Worm (Caenorhabditis elegans) whole organism, midembryonic: ENCODE data around the gene hot-3.

Source experiments
- T22C8.4 ChIP-seq: fragments of 200-800 bp; sonication (Bioruptor generic); IDR thresholded peaks from 2 replicates; pipeline ENCODE4 v1.3.6; 2022; ENCODE audit warnings: missing genetic modification characterization, missing compliant biosample characterization
- cog-1 ChIP-seq: sonication (generic microtip); optimal IDR thresholded peaks from 2 replicates; lab custom pipeline; 2016; ENCODE audit warnings: missing genetic modification characterization, missing compliant biosample characterization
- flt-1 ChIP-seq: fragments of 200-800 bp; sonication (Bioruptor generic); IDR thresholded peaks from 2 replicates; pipeline ENCODE4 v1.3.6; 2022; ENCODE audit warnings: missing genetic modification characterization, missing compliant biosample characterization
- klf-2 ChIP-seq: fragments of 200-800 bp; sonication (Bioruptor generic); conservative IDR thresholded peaks from 2 replicates; pipeline ENCODE4 v1.3.6; 2022; ENCODE audit warnings: missing genetic modification reagents, missing genetic modification characterization, missing compliant biosample characterization
- med-1 ChIP-seq: sonication (generic microtip); optimal IDR thresholded peaks from 2 replicates; lab custom pipeline; 2017; ENCODE audit warnings: missing genetic modification characterization, mild to moderate bottlenecking, missing compliant biosample characterization, antibody characterized with exemption, missing genetic modification reagents; ENCODE audit not compliant: insufficient read depth
- ref-1 ChIP-seq: fragments of 200-800 bp; sonication (Bioruptor generic); conservative IDR thresholded peaks from 2 replicates; pipeline ENCODE4 v1.3.6; 2022; ENCODE audit warnings: missing genetic modification reagents, missing genetic modification characterization, missing compliant biosample characterization
- tab-1 ChIP-seq: fragments of 200-800 bp; sonication (Bioruptor generic); IDR thresholded peaks from 2 replicates; pipeline ENCODE4 v1.3.6; 2022; ENCODE audit warnings: missing genetic modification characterization, missing compliant biosample characterization
- ztf-29 ChIP-seq: fragments of 200-800 bp; sonication (Bioruptor generic); IDR thresholded peaks from 2 replicates; pipeline ENCODE4 v1.3.6; 2022; ENCODE audit warnings: missing genetic modification reagents, missing genetic modification characterization, missing compliant biosample characterization

- no peak for TF ChIP-seq klf-2
- no peak for TF ChIP-seq T22C8.4 (GFP tag; lab: Robert Waterston, UW)
- no peak for TF ChIP-seq med-1 (GFP tag; lab: Kevin White, UChicago)
- no peak for TF ChIP-seq flt-1 (GFP tag; lab: Robert Waterston, UW)
- no peak for TF ChIP-seq cog-1
- TF ChIP-seq ztf-29 (GFP tag; lab: Robert Waterston, UW) = no peak
- TF ChIP-seq ref-1 (GFP tag; lab: Robert Waterston, UW) = no peak
- TF ChIP-seq tab-1 = no peak
These were observed 15.8 kb downstream of the hot-3 start, which contains the start of gene mltn-3 for ce11 chrII:13916040-13916439.
